Fruit fly (Drosophila melanogaster) whole organism, wandering third instar larva: ENCODE measurements around the gene CG14417.

Source experiments
- Abd-B ChIP-seq: fragments of >200 bp; optimal IDR thresholded peaks from 2 replicates; lab custom pipeline; 2017; ENCODE audit warnings: missing biosample characterization, missing genetic modification characterization
- CG9705 ChIP-seq: fragments of 200-800 bp; sonication (Bioruptor generic); optimal IDR thresholded peaks from 2 replicates; lab custom pipeline; 2018; ENCODE audit warnings: missing biosample characterization, mild to moderate bottlenecking, missing genetic modification characterization
- CrebA ChIP-seq: fragments of 200-800 bp; sonication (Bioruptor generic); optimal IDR thresholded peaks from 2 replicates; lab custom pipeline; 2016; ENCODE audit warnings: missing biosample characterization, mild to moderate bottlenecking, missing genetic modification characterization, borderline replicate concordance
- Myc ChIP-seq: fragments of >200 bp; optimal IDR thresholded peaks from 2 replicates; lab custom pipeline; 2017
- OdsH ChIP-seq: fragments of 200-800 bp; sonication (Bioruptor generic); optimal IDR thresholded peaks from 2 replicates; lab custom pipeline; 2016; ENCODE audit warnings: missing biosample characterization, mild to moderate bottlenecking, missing genetic modification characterization
- br ChIP-seq: fragments of 200-800 bp; sonication (Bioruptor generic); optimal IDR thresholded peaks from 2 replicates; lab custom pipeline; 2016; ENCODE audit warnings: missing biosample characterization, missing genetic modification characterization
- ey ChIP-seq: fragments of 200-800 bp; sonication (Bioruptor generic); optimal IDR thresholded peaks from 2 replicates; lab custom pipeline; 2016; ENCODE audit warnings: missing biosample characterization, missing genetic modification characterization
- h ChIP-seq: fragments of 200-800 bp; sonication (Bioruptor generic); optimal IDR thresholded peaks from 3 replicates; lab custom pipeline; 2016; ENCODE audit warnings: missing biosample characterization, mild to moderate bottlenecking, missing genetic modification characterization
- jim ChIP-seq: fragments of 175-275, 200-325 bp; sonication (Bioruptor generic); optimal IDR thresholded peaks from 2 replicates; lab custom pipeline; 2016; ENCODE audit warnings: missing biosample characterization, mild to moderate bottlenecking, missing genetic modification characterization
- sv ChIP-seq: fragments of 200-800 bp; sonication (Bioruptor generic); optimal IDR thresholded peaks from 3 replicates; lab custom pipeline; 2016; ENCODE audit warnings: missing biosample characterization, missing genetic modification characterization

DNA sequence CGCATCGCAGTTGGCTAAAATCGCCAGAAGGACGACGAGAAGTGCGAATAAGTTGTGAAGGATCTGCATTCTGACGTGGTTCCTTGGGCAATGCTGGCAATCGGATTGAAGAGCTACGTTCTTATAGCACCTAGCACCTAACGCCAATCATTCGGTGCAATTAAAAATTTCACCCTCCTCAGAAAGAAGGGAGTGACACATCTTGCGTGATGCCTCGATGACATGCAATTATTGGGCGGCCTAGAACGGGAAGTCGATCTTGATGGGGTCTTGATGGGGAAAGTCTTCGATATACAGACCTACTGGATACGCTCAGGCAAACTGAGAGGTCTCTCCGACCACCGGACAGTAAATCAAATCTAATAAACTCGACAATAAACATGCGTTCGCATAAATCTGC, 3.6 kb downstream of the CG14417 start, which contains the start of gene CG14416:
- TF ChIP-seq jim (GFP tag; lab: Kevin White, UChicago) (no peak), CrebA (GFP tag; lab: Kevin White, UChicago) (no peak), Abd-B (no peak), Myc (no peak), sv (GFP tag; lab: Kevin White, UChicago) (no peak), br (GFP tag; lab: Kevin White, UChicago) (no peak), h (no peak), CG9705 (GFP tag; lab: Kevin White, UChicago) (no peak), OdsH (no peak), ey (GFP tag; lab: Kevin White, UChicago) (no peak)
